Fruit fly (Drosophila melanogaster): ENCODE data around the gene CG15728.

DNA sequence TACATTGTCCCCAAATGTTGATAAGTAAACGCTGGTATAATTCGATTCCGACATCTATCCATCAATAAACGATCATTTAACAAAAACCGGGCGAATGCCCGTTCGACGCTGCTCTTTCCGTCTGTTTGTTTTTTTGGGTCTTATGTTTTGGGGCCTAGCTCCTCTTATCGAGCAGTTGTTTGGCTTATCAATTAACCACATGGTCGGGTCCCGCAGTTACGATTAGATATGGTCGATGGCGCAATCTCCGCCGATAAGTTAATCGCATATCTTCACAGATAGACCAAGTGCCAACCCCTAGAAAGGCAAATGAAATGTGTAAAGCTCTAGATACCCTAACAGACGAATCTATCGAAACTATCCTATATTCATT is 45.8 kb upstream of the CG15728 start:
- TF ChIP-seq CG14655 (GFP tag; optimal IDR thresholded peaks at IDR 0.05) (no peak), CG8301 (tag; optimal IDR thresholded peaks at IDR 0.05) (no peak), Pif1B (GFP tag; optimal IDR thresholded peaks at IDR 0.05) (no peak), CG15710 (tag; optimal IDR thresholded peaks at IDR 0.05) (no peak), CG12605 (GFP tag; IDR thresholded peaks at IDR 0.05) (no peak), CG32121 (GFP tag; IDR thresholded peaks at IDR 0.05) (no peak), CG10348 (GFP tag; IDR thresholded peaks at IDR 0.05) (no peak), CG8159 (tag; optimal IDR thresholded peaks at IDR 0.05) (no peak), CG13204 (GFP tag; optimal IDR thresholded peaks at IDR 0.05) (no peak), Pif1A (GFP tag; optimal IDR thresholded peaks at IDR 0.05) (no peak)

Data from whole organism, pupa.